Fruit fly (Drosophila melanogaster) whole organism: ENCODE data around the gene Sirt4.

Source experiments
- pan ChIP-seq: fragments of >200 bp; optimal IDR thresholded peaks from 2 replicates; lab custom pipeline; 2017
- psq ChIP-seq: fragments of >200 bp; optimal IDR thresholded peaks from 2 replicates; lab custom pipeline; 2017

DNA sequence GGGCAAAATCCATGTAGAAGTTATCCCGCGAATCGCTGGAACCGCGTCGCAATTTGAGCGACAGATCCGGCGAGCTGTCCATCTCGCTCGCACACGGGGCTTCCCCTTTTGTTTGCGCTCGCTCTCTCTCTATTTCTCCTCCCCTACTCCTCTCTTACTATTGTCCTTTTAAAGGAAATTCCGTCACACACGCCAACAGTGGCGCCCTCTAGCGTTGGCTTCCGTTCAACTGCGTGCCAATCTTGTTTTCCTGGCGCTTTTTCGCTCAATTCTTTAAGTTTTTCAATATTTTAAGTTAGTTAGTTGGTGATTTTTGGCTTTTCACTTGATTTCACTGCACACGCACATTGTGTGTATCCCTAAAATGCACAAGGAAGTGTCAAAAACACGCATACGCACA, 3.8 kb downstream of the Sirt4 start:
- TF ChIP-seq psq (lab: Kevin White, UChicago) (no peak), pan (no peak)
